Fruit fly (Drosophila melanogaster): ENCODE results near the gene CG5478.

The CG5478 gene

dm6 chr3R:15933609-15934232 is at the start of gene CG5478, which contains the start of gene blp (continued):
- no peak for TF ChIP-seq CG12219 (GFP tag; optimal IDR thresholded peaks at IDR 0.05)
- TF ChIP-seq repo (GFP tag; optimal IDR thresholded peaks at IDR 0.05): no peak
- TF ChIP-seq HLH54F (GFP tag; optimal IDR thresholded peaks at IDR 0.05): no peak
- TF ChIP-seq Ravus (GFP tag; IDR thresholded peaks at IDR 0.05): no peak
- no peak for TF ChIP-seq Deaf1 (tag; optimal IDR thresholded peaks at IDR 0.05)
- TF ChIP-seq ato (GFP tag; IDR thresholded peaks at IDR 0.05; ENCODE audit: partially characterized antibody): peak; percentile 95
- no peak for TF ChIP-seq ssp (GFP tag; IDR thresholded peaks at IDR 0.05)
- TF ChIP-seq Mad (GFP tag; optimal IDR thresholded peaks at IDR 0.05): no peak
- no peak for TF ChIP-seq ATbp (GFP tag; optimal IDR thresholded peaks at IDR 0.05)
- TF ChIP-seq Hr39 (optimal IDR thresholded peaks at IDR 0.05): no peak
- no peak for TF ChIP-seq tll (GFP tag; optimal IDR thresholded peaks at IDR 0.05)
- TF ChIP-seq CG16779 (GFP tag; IDR thresholded peaks at IDR 0.05): no peak
- TF ChIP-seq sob (GFP tag; IDR thresholded peaks at IDR 0.05): 0 out of 2 replicates have a peak, but pooled peaks have one; percentile 11
- no peak for TF ChIP-seq pho (GFP tag; optimal IDR thresholded peaks at IDR 0.05)
- no peak for TF ChIP-seq sima (GFP tag; optimal IDR thresholded peaks at IDR 0.05)
- no peak for TF ChIP-seq CG8944 (GFP tag; optimal IDR thresholded peaks at IDR 0.05)
- no peak for TF ChIP-seq prd (optimal IDR thresholded peaks at IDR 0.05)
- no peak for TF ChIP-seq prd (GFP tag; IDR thresholded peaks at IDR 0.05)
- TF ChIP-seq nerfin-1 (tag; optimal IDR thresholded peaks at IDR 0.05): no peak
- peak; percentile 7 for TF ChIP-seq PHDP (tag; optimal IDR thresholded peaks at IDR 0.05)
- TF ChIP-seq CG17328 (GFP tag; IDR thresholded peaks at IDR 0.05): no peak
- TF ChIP-seq slbo (GFP tag; IDR thresholded peaks at IDR 0.05): no peak
- TF ChIP-seq nmo (GFP tag; optimal IDR thresholded peaks at IDR 0.05): peak; percentile 30
- no peak for TF ChIP-seq eve (GFP tag; optimal IDR thresholded peaks at IDR 0.05)
- no peak for TF ChIP-seq CG15269 (tag; optimal IDR thresholded peaks at IDR 0.05)

dm6 chr3R:15975170-15975569 is 41.6 kb upstream of the CG5478 start:
- TF ChIP-seq chinmo (GFP tag; IDR thresholded peaks at IDR 0.05; ENCODE audit: partially characterized antibody) (0 out of 4 replicates have a peak, but pooled peaks have one; percentile 55), exex (tag; optimal IDR thresholded peaks at IDR 0.05) (peak; percentile 95), sqz (GFP tag; optimal IDR thresholded peaks at IDR 0.05) (peak; percentile 5), CG34376 (GFP tag; optimal IDR thresholded peaks at IDR 0.05) (peak; percentile 51), sug (tag; optimal IDR thresholded peaks at IDR 0.05) (peak; percentile 3), CG6813 (GFP tag; optimal IDR thresholded peaks at IDR 0.05) (no peak), CG15269 (tag; optimal IDR thresholded peaks at IDR 0.05) (no peak), ab (GFP tag; optimal IDR thresholded peaks at IDR 0.05) (no peak)

- TF ChIP-seq CG8359 (GFP tag; optimal IDR thresholded peaks at IDR 0.05; ENCODE audit: borderline replicate concordance): peak; percentile 48
- TF ChIP-seq CG15073 (GFP tag; optimal IDR thresholded peaks at IDR 0.05): no peak
- TF ChIP-seq crp (GFP tag; optimal IDR thresholded peaks at IDR 0.05): peak in 1 of 2 experiments; percentile 21
- TF ChIP-seq CG2202 (tag; optimal IDR thresholded peaks at IDR 0.05): peak; percentile 26
- peak; percentile 81 for TF ChIP-seq cwo (GFP tag; optimal IDR thresholded peaks at IDR 0.05)
- TF ChIP-seq Nf-YC (tag; optimal IDR thresholded peaks at IDR 0.05): peak; percentile 58
- TF ChIP-seq cato (GFP tag; optimal IDR thresholded peaks at IDR 0.05; ENCODE audit: borderline replicate concordance): peak; percentile 72
- TF ChIP-seq Oli (tag; optimal IDR thresholded peaks at IDR 0.05): peak; percentile 88
- no peak for TF ChIP-seq unc-4 (GFP tag; IDR thresholded peaks at IDR 0.05; ENCODE audit: partially characterized antibody)
- TF ChIP-seq CG10462 (GFP tag; optimal IDR thresholded peaks at IDR 0.05): peak; percentile 66
- TF ChIP-seq hb (GFP tag; IDR thresholded peaks at IDR 0.05; ENCODE audit: partially characterized antibody): no peak
- peak; percentile 67 for TF ChIP-seq CG3407 (GFP tag; optimal IDR thresholded peaks at IDR 0.05)
- TF ChIP-seq sens (GFP tag): peak; percentile 96
- peak; percentile 70 for TF ChIP-seq pb (GFP tag; optimal IDR thresholded peaks at IDR 0.05)
- no peak for TF ChIP-seq H2.0 (GFP tag; IDR thresholded peaks at IDR 0.05)
- TF ChIP-seq CG1602 (GFP tag; optimal IDR thresholded peaks at IDR 0.05): peak; percentile 68
- no peak for TF ChIP-seq CG8290 (GFP tag; optimal IDR thresholded peaks at IDR 0.05)
- TF ChIP-seq CG8290 (tag; optimal IDR thresholded peaks at IDR 0.05): peak in 1 of 2 experiments; percentile 82
Measured at dm6 chr3R:15974235-15974634, 40.7 kb upstream of the CG5478 start.

Measured in whole organism, embryonic.